Fruit fly (Drosophila melanogaster): ENCODE measurements around the gene cmb.

cmb gene

dm6 chr3L:13486041-13486859 lies 43.9 kb downstream of the cmb start, which contains the start of the genes Abp1 and Tgi:
Gene Abp1 (minus strand): TSS chr3L:13486280.
Gene Tgi (plus strand): TSS chr3L:13486797.
- TF ChIP-seq insv (optimal IDR thresholded peaks at IDR 0.05) (no peak), Sin3A (optimal IDR thresholded peaks at IDR 0.05) (no peak), h (optimal IDR thresholded peaks at IDR 0.05) (no peak), ttk (optimal IDR thresholded peaks at IDR 0.05) (no peak), psq (optimal IDR thresholded peaks at IDR 0.05) (no peak), Myc (optimal IDR thresholded peaks at IDR 0.05) (no peak)

dm6 chr3L:13486860-13487404 lies 44.5 kb downstream of the cmb start:
- TF ChIP-seq h (optimal IDR thresholded peaks at IDR 0.05) = no peak
- no peak for TF ChIP-seq psq (optimal IDR thresholded peaks at IDR 0.05)
- TF ChIP-seq ttk (optimal IDR thresholded peaks at IDR 0.05) = no peak
- no peak for TF ChIP-seq Sin3A (optimal IDR thresholded peaks at IDR 0.05)
- TF ChIP-seq Myc (optimal IDR thresholded peaks at IDR 0.05) = no peak
- no peak for TF ChIP-seq insv (optimal IDR thresholded peaks at IDR 0.05)

dm6 chr3L:13488129-13488876 lies 45.9 kb downstream of the cmb start:
- TF ChIP-seq psq (optimal IDR thresholded peaks at IDR 0.05) (no peak), insv (optimal IDR thresholded peaks at IDR 0.05) (no peak), ttk (optimal IDR thresholded peaks at IDR 0.05) (no peak), h (optimal IDR thresholded peaks at IDR 0.05) (no peak), Myc (optimal IDR thresholded peaks at IDR 0.05) (no peak), Sin3A (optimal IDR thresholded peaks at IDR 0.05) (no peak)

dm6 chr3L:13489193-13489752 lies 46.9 kb downstream of the cmb start:
- TF ChIP-seq Myc (optimal IDR thresholded peaks at IDR 0.05) = no peak

- TF ChIP-seq psq (optimal IDR thresholded peaks at IDR 0.05) (no peak), ttk (optimal IDR thresholded peaks at IDR 0.05) (no peak), insv (optimal IDR thresholded peaks at IDR 0.05) (no peak), Sin3A (optimal IDR thresholded peaks at IDR 0.05) (no peak), h (optimal IDR thresholded peaks at IDR 0.05) (no peak), Myc (optimal IDR thresholded peaks at IDR 0.05) (no peak)
These were observed 48.4 kb downstream of the cmb start for dm6 chr3L:13490689-13491348.

dm6 chr3L:13494363-13495015 lies 52.1 kb downstream of the cmb start:
- TF ChIP-seq psq (optimal IDR thresholded peaks at IDR 0.05) (no peak), h (optimal IDR thresholded peaks at IDR 0.05) (no peak), Myc (optimal IDR thresholded peaks at IDR 0.05) (no peak), insv (optimal IDR thresholded peaks at IDR 0.05) (no peak), ttk (optimal IDR thresholded peaks at IDR 0.05) (no peak), Sin3A (optimal IDR thresholded peaks at IDR 0.05) (no peak)

dm6 chr3L:13495065-13495464 lies 52.7 kb downstream of the cmb start:
- no peak for TF ChIP-seq h (optimal IDR thresholded peaks at IDR 0.05)
- no peak for TF ChIP-seq ttk (optimal IDR thresholded peaks at IDR 0.05)
- no peak for TF ChIP-seq Sin3A (optimal IDR thresholded peaks at IDR 0.05)
- TF ChIP-seq insv (optimal IDR thresholded peaks at IDR 0.05) = no peak
- no peak for TF ChIP-seq Myc (optimal IDR thresholded peaks at IDR 0.05)
- no peak for TF ChIP-seq psq (optimal IDR thresholded peaks at IDR 0.05)

- TF ChIP-seq Myc (optimal IDR thresholded peaks at IDR 0.05) (no peak), ttk (optimal IDR thresholded peaks at IDR 0.05) (no peak), Sin3A (optimal IDR thresholded peaks at IDR 0.05) (no peak), h (optimal IDR thresholded peaks at IDR 0.05) (no peak), insv (optimal IDR thresholded peaks at IDR 0.05) (no peak), psq (optimal IDR thresholded peaks at IDR 0.05) (no peak)
These were observed 55.4 kb downstream of the cmb start for dm6 chr3L:13497720-13498355.

All from Kc167 (cell line).